Worm (Caenorhabditis elegans) whole organism, young adult: ENCODE data around the gene K10H10.7.

ENCODE experiments used
- F39B2.1 ChIP-seq: fragments of 200-800 bp; sonication (Bioruptor generic); IDR thresholded peaks from 2 replicates; pipeline ENCODE4 v1.3.6; 2022; ENCODE audit warnings: missing genetic modification reagents, missing genetic modification characterization, missing compliant biosample characterization
- ama-1 ChIP-seq, 3 experiments: fragments of 150-350 bp in 1 of 3; sonication (generic microtip) in 2 of 3; optimal IDR thresholded peaks; 2 replicates each; lab custom pipeline; 2014 to 2018; ENCODE audit warnings: missing biosample characterization in 2 of 3, missing genetic modification characterization in 2 of 3, missing genetic modification reagents in 2 of 3
- attf-5 ChIP-seq: fragments of 200-800 bp; sonication (Bioruptor generic); optimal IDR thresholded peaks from 2 replicates; lab custom pipeline; 2018; ENCODE audit warnings: mild to moderate bottlenecking, missing genetic modification characterization, missing compliant biosample characterization
- ceh-27 ChIP-seq: fragments of 200-800 bp; sonication (Bioruptor generic); optimal IDR thresholded peaks from 2 replicates; lab custom pipeline; 2018; ENCODE audit warnings: mild to moderate bottlenecking, missing genetic modification characterization, moderate library complexity, missing compliant biosample characterization
- mes-4 ChIP-seq: sonication (generic microtip); optimal IDR thresholded peaks from 2 replicates; lab custom pipeline; 2016; ENCODE audit warnings: missing genotype, missing genetic modification characterization, missing compliant biosample characterization
- nhr-179 ChIP-seq: sonication (generic microtip); optimal IDR thresholded peaks from 2 replicates; lab custom pipeline; 2016; ENCODE audit warnings: mild to moderate bottlenecking, missing genetic modification characterization, missing compliant biosample characterization
- tbp1 ChIP-seq: fragments of 200-800 bp; sonication (Bioruptor generic); optimal IDR thresholded peaks from 2 replicates; lab custom pipeline; 2018; ENCODE audit warnings: mild to moderate bottlenecking, missing genetic modification characterization, missing compliant biosample characterization

ce11 chrII:14489407-14489806 is 18.1 kb downstream of the K10H10.7 start, which contains the start of gene vnut-1:
- TF ChIP-seq ama-1 (optimal IDR thresholded peaks at IDR 0.05; lab: Kevin White, UChicago) = no peak
- no peak for TF ChIP-seq ama-1 (GFP tag; optimal IDR thresholded peaks at IDR 0.05; lab: Kevin White, UChicago)
- TF ChIP-seq F39B2.1 = no peak
- no peak for TF ChIP-seq ceh-27 (GFP tag; lab: Kevin White, UChicago)
- TF ChIP-seq tbp1 = no peak
- TF ChIP-seq attf-5 (GFP tag; lab: Kevin White, UChicago) = no peak
- TF ChIP-seq mes-4 (tag; lab: Kevin White, UChicago) = no peak
- TF ChIP-seq nhr-179 (tag; lab: Kevin White, UChicago) = no peak
